In genomic region chr2L:21683768-21684225, dm6 we compare ENCODE assay signal across 1 fruit fly cellular context.
TF ChIP-seq lines count a peak whose summit lies in the region.

nolo (plus strand) TSS chr2L:21684106.

TF ChIP-seq in whole organism, embryonic, 481 proteins besides CTCF, POLR2A, EP300 and RAD21 (continued from another document):
- peak; percentile 95 for TF ChIP-seq CG5180 (GFP tag; optimal IDR thresholded peaks at IDR 0.05; lab: Kevin White, UChicago)
- no peak for TF ChIP-seq pum (GFP tag; optimal IDR thresholded peaks at IDR 0.05; lab: Kevin White, UChicago)
- no peak for TF ChIP-seq CG15269 (tag; optimal IDR thresholded peaks at IDR 0.05; lab: Kevin White, UChicago)
- TF ChIP-seq sna (GFP tag; IDR thresholded peaks at IDR 0.05; lab: Robert Waterston, UW; ENCODE audit: partially characterized antibody) = peak; percentile 56; the same call in 1 of the 2 replicates
- TF ChIP-seq ewg (GFP tag; optimal IDR thresholded peaks at IDR 0.05; lab: Kevin White, UChicago) = peak; percentile 10
- TF ChIP-seq ssp (GFP tag; IDR thresholded peaks at IDR 0.05; lab: Robert Waterston, UW) = no peak
- TF ChIP-seq Hr78 (GFP tag; optimal IDR thresholded peaks at IDR 0.05; lab: Kevin White, UChicago) = no peak
- peak; percentile 100 for TF ChIP-seq z (GFP tag; IDR thresholded peaks at IDR 0.05; lab: Robert Waterston, UW)
- TF ChIP-seq Jarid2 (GFP tag; optimal IDR thresholded peaks at IDR 0.05; lab: Kevin White, UChicago) = peak; percentile 12
- TF ChIP-seq ind (GFP tag; optimal IDR thresholded peaks at IDR 0.05; lab: Kevin White, UChicago) = no peak
- no peak for TF ChIP-seq CG4328 (GFP tag; optimal IDR thresholded peaks at IDR 0.05; lab: Kevin White, UChicago)
- TF ChIP-seq slou (GFP tag; optimal IDR thresholded peaks at IDR 0.05; lab: Kevin White, UChicago) = no peak
- no peak for TF ChIP-seq nau (GFP tag; optimal IDR thresholded peaks at IDR 0.05; lab: Kevin White, UChicago)
- peak; percentile 31 for TF ChIP-seq pita (GFP tag; optimal IDR thresholded peaks at IDR 0.05; lab: Kevin White, UChicago)
- TF ChIP-seq CG1832 (GFP tag; optimal IDR thresholded peaks at IDR 0.05; lab: Kevin White, UChicago) = no peak
- no peak for TF ChIP-seq CG7357 (GFP tag; IDR thresholded peaks at IDR 0.05; lab: Robert Waterston, UW)
- no peak for TF ChIP-seq CG10543 (GFP tag; optimal IDR thresholded peaks at IDR 0.05; lab: Kevin White, UChicago)
- no peak for TF ChIP-seq TFAM (GFP tag; optimal IDR thresholded peaks at IDR 0.05; lab: Kevin White, UChicago)
- no peak for TF ChIP-seq CG17328 (GFP tag; IDR thresholded peaks at IDR 0.05; lab: Robert Waterston, UW)
- TF ChIP-seq chinmo (GFP tag; IDR thresholded peaks at IDR 0.05; lab: Robert Waterston, UW; ENCODE audit: partially characterized antibody) = peak; percentile 74; the same call in 2 of the 4 replicates
- peak; percentile 77 for TF ChIP-seq bbx (GFP tag; IDR thresholded peaks at IDR 0.05; lab: Robert Waterston, UW; ENCODE audit: partially characterized antibody)
- TF ChIP-seq Sox102F (GFP tag; optimal IDR thresholded peaks at IDR 0.05; lab: Kevin White, UChicago) = no peak
- no peak for TF ChIP-seq CG17612 (GFP tag; IDR thresholded peaks at IDR 0.05; lab: Robert Waterston, UW)
- TF ChIP-seq sqz (GFP tag; optimal IDR thresholded peaks at IDR 0.05; lab: Kevin White, UChicago) = peak; percentile 97
- peak; percentile 42; the same call in 1 of the 2 replicates for TF ChIP-seq Scr (GFP tag; IDR thresholded peaks at IDR 0.05; lab: Robert Waterston, UW; ENCODE audit: partially characterized antibody)
- TF ChIP-seq CG2875 (GFP tag; optimal IDR thresholded peaks at IDR 0.05; lab: Kevin White, UChicago) = no peak
- no peak for TF ChIP-seq CG7556 (GFP tag; optimal IDR thresholded peaks at IDR 0.05; lab: Kevin White, UChicago)
- no peak for TF ChIP-seq Gsc (GFP tag; IDR thresholded peaks at IDR 0.05; lab: Robert Waterston, UW)
- TF ChIP-seq crp (GFP tag; optimal IDR thresholded peaks at IDR 0.05; lab: Kevin White, UChicago) = no peak
- TF ChIP-seq CG6654 (GFP tag; optimal IDR thresholded peaks at IDR 0.05; lab: Kevin White, UChicago) = no peak
- TF ChIP-seq CG7745 (tag; optimal IDR thresholded peaks at IDR 0.05; lab: Kevin White, UChicago) = no peak
- TF ChIP-seq gce (GFP tag; IDR thresholded peaks at IDR 0.05; lab: Robert Waterston, UW) = no peak
- no peak for TF ChIP-seq CG12299 (tag; optimal IDR thresholded peaks at IDR 0.05; lab: Kevin White, UChicago)
- no peak for TF ChIP-seq cad (GFP tag; optimal IDR thresholded peaks at IDR 0.05; lab: Kevin White, UChicago)
- TF ChIP-seq CG2199 (GFP tag; IDR thresholded peaks at IDR 0.05; lab: Robert Waterston, UW) = peak; percentile 99
- no peak for TF ChIP-seq Xbp1 (GFP tag; optimal IDR thresholded peaks at IDR 0.05; lab: Kevin White, UChicago)
- no peak for TF ChIP-seq Aef1 (GFP tag; IDR thresholded peaks at IDR 0.05; lab: Robert Waterston, UW)
- no peak for TF ChIP-seq Bteb2 (GFP tag; optimal IDR thresholded peaks at IDR 0.05; lab: Kevin White, UChicago)
- no peak for TF ChIP-seq lbe (GFP tag; optimal IDR thresholded peaks at IDR 0.05; lab: Kevin White, UChicago)
- TF ChIP-seq zen (tag; optimal IDR thresholded peaks at IDR 0.05; lab: Kevin White, UChicago) = no peak
- peak; percentile 40 for TF ChIP-seq CG3995 (GFP tag; optimal IDR thresholded peaks at IDR 0.05; lab: Kevin White, UChicago)
- TF ChIP-seq CG33557 (GFP tag; optimal IDR thresholded peaks at IDR 0.05; lab: Kevin White, UChicago) = no peak
- TF ChIP-seq chn (GFP tag; optimal IDR thresholded peaks at IDR 0.05; lab: Kevin White, UChicago) = no peak
- no peak for TF ChIP-seq sd (tag; optimal IDR thresholded peaks at IDR 0.05; lab: Kevin White, UChicago)
- no peak for TF ChIP-seq usp (GFP tag; optimal IDR thresholded peaks at IDR 0.05; lab: Kevin White, UChicago)
- TF ChIP-seq lab (GFP tag; optimal IDR thresholded peaks at IDR 0.05; lab: Kevin White, UChicago) = no peak
- TF ChIP-seq Tbp (GFP tag; optimal IDR thresholded peaks at IDR 0.05; lab: Kevin White, UChicago) = no peak
- TF ChIP-seq CG15601 (tag; optimal IDR thresholded peaks at IDR 0.05; lab: Kevin White, UChicago) = no peak
- TF ChIP-seq CG6689 (GFP tag; IDR thresholded peaks at IDR 0.05; lab: Robert Waterston, UW) = no peak
- peak; percentile 71 for TF ChIP-seq CG34224 (GFP tag; IDR thresholded peaks at IDR 0.05; lab: Robert Waterston, UW; ENCODE audit: partially characterized antibody)
- no peak for TF ChIP-seq CG14710 (tag; optimal IDR thresholded peaks at IDR 0.05; lab: Kevin White, UChicago)
- TF ChIP-seq Ravus (GFP tag; IDR thresholded peaks at IDR 0.05; lab: Robert Waterston, UW) = no peak
- peak; percentile 65; the same call in 1 of the 2 replicates for TF ChIP-seq Bgb (GFP tag; IDR thresholded peaks at IDR 0.05; lab: Robert Waterston, UW; ENCODE audit: partially characterized antibody)
- TF ChIP-seq grau (tag; optimal IDR thresholded peaks at IDR 0.05; lab: Kevin White, UChicago) = no peak
- no peak for TF ChIP-seq zfh1 (GFP tag; IDR thresholded peaks at IDR 0.05; lab: Robert Waterston, UW)
